Fruit fly (Drosophila melanogaster): Measurements from ENCODE around the gene CG32755.

Gene CG32755

DNA sequence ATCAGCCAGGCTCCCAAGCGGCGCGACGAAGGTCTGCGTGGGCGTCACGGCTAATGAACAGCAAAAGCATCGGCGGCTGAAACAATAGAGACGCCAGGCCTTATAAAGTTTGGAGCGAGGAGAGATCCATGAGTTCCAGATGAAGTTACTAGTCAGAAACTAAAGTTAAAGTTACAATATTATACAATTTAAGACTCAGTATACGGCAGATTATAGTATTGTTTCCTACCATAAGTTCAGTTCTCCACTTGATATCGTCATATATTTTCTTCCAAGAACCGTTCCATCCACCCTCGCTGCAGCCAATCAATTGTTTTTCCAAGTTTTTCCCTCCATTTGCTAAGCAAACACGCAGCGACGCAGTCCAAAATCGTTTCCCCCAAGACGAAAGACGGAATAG is 33.3 kb downstream of the CG32755 start:
- TF ChIP-seq CTCF (optimal IDR thresholded peaks at IDR 0.05) (no peak), CG8478 (optimal IDR thresholded peaks at IDR 0.05) (no peak)

DNA sequence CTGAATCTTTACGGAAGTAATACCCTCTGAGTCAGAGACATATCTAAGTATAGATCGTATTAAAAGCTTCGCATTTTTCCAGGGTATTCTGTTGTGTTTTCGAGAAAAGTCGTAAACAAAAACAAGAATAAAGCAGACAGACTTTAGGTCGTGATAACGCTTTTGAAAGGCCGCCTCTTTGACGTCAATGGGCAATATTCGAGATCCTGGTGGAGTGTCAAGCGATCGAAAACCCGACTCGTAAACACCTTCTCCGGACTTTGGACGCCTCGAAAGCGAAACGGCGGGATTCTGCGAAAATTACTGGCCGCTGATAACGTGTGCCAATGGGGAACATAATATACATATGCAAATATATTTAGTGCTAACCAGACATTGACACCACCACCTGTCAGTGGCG is 37.3 kb downstream of the CG32755 start:
- TF ChIP-seq CG8478 (optimal IDR thresholded peaks at IDR 0.05) (no peak), CTCF (optimal IDR thresholded peaks at IDR 0.05) (no peak)

- TF ChIP-seq CTCF (optimal IDR thresholded peaks at IDR 0.05): no peak
- no peak for TF ChIP-seq CG8478 (optimal IDR thresholded peaks at IDR 0.05)
Observed at dm6 chrX:5988088-5988987, 38.3 kb downstream of the CG32755 start, which contains the start of gene CG5966. TSS of gene CG5966 (plus strand) at chrX:5988791.

dm6 chrX:5989368-5989767 is 39.3 kb downstream of the CG32755 start:
- TF ChIP-seq CTCF (optimal IDR thresholded peaks at IDR 0.05): no peak
- TF ChIP-seq CG8478 (optimal IDR thresholded peaks at IDR 0.05): no peak

DNA sequence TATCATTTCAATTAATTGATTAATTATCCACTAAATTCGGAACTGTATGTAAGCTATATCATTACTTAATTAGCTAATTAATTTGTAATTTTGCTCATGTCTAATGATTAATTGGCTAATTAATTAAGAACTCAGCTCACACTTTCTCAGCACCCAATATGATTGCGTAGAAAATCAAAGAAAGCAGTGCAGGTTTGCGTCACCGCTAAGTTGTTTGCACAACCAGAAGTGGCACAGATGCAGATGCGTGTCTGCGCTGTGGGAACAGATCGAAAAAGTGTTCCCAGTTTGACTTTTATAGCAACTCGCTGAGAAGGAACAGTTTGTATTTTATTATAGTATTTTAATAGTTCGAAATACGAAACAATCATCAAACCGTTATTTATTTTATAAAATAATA is 42.1 kb downstream of the CG32755 start:
- peak; percentile 69 to 80 for TF ChIP-seq CTCF (optimal IDR thresholded peaks at IDR 0.05)
- TF ChIP-seq CG8478 (optimal IDR thresholded peaks at IDR 0.05): no peak

DNA sequence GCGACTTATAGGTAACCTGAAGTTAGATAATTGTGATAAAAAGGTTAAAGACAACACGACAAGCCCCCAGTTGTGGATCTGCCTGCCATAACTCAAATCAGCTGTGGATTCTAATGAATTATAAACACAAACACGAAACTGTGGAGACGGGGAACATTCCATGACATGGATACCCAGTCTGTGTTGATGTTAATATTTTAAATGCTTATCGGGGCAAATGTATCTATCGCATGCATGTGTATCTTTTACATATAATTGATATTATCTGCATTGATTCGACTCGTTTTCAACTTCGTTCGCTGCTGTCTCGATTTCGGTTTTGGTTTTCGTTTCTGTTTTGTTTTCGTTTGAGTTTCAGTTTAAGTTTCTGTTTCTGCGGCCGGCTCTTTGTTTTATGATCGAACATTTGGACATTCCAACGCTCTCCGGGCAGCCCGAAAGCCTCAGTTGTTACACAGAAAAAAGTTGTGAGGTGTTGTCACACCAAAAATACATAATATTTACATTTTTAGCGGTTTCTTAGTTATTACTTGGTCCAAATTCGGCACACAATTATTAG is 42.8 kb downstream of the CG32755 start:
- TF ChIP-seq CG8478 (optimal IDR thresholded peaks at IDR 0.05) (no peak), CTCF (optimal IDR thresholded peaks at IDR 0.05) (no peak)

dm6 chrX:5995951-5996350 is 45.9 kb downstream of the CG32755 start:
- TF ChIP-seq CG8478 (optimal IDR thresholded peaks at IDR 0.05): no peak
- TF ChIP-seq CTCF (optimal IDR thresholded peaks at IDR 0.05): no peak

- TF ChIP-seq CTCF (optimal IDR thresholded peaks at IDR 0.05): no peak
- TF ChIP-seq CG8478 (optimal IDR thresholded peaks at IDR 0.05): no peak
Observed at dm6 chrX:5997931-5998330, 47.9 kb downstream of the CG32755 start.

DNA sequence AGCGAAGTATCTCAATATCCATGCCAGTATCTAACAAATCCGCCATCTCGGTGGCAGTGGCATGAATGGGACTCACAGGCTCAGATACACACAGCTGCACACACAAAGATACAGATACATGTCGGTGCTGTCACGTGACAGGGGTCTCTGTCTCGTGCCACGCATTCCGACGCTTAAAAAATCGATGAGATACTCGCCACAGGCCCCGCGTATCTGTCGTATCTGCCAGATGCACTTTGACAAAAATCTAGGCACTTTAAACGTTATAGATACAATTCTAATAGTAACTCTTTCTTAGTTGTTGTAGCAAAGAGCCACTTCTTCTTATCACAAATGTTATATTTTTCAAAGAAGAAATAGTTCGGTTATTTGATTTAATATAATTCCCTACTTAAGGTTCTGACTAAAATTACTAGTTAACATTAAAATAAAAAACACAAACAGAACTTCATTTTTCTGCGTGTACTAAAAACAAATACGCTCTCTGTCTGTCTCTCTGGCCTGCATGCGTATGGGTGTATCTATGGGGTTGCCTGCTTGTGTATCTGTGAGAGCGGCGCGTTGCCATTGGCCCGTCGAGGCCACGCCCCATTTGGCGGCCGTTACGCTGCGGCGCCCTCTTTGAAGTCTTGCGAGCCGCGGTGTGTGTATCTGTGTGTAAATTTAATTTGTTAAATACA is 50.8 kb downstream of the CG32755 start, which contains the start of gene CG4766:
TSS of gene CG4766 (minus strand) at position 51 of the 680 bp plus-strand sequence.
- TF ChIP-seq CTCF (optimal IDR thresholded peaks at IDR 0.05) (no peak), CG8478 (optimal IDR thresholded peaks at IDR 0.05) (no peak)
